Fruit fly (Drosophila melanogaster): ENCODE data around the gene CG13445.
A peak's percentile ranks its signal among the peaks of the same experiment; 100 is the strongest.

Gene CG13445

dm6 chr3L:15847655-15848054 lies 38.4 kb downstream of the CG13445 start (continued):
- TF ChIP-seq gem (tag; optimal IDR thresholded peaks at IDR 0.05) (peak; percentile 14), CG17361 (GFP tag; IDR thresholded peaks at IDR 0.05) (peak; percentile 55; the same call in 2 of the 3 replicates), CG8765 (GFP tag; IDR thresholded peaks at IDR 0.05) (0 out of 2 replicates have a peak, but pooled peaks have one; percentile 45), Stat92E (GFP tag; optimal IDR thresholded peaks at IDR 0.05) (no peak)

- TF ChIP-seq CG9609 (GFP tag; optimal IDR thresholded peaks at IDR 0.05), result no peak
- no peak for TF ChIP-seq unpg (GFP tag; optimal IDR thresholded peaks at IDR 0.05)
- TF ChIP-seq jing (GFP tag; optimal IDR thresholded peaks at IDR 0.05), result no peak
- no peak for TF ChIP-seq tup (GFP tag; optimal IDR thresholded peaks at IDR 0.05)
- TF ChIP-seq wor (GFP tag; IDR thresholded peaks at IDR 0.05), result no peak
- TF ChIP-seq Ets65A (GFP tag), result peak; percentile 7
- no peak for TF ChIP-seq D19A (tag; optimal IDR thresholded peaks at IDR 0.05)
- peak; percentile 56 for TF ChIP-seq Hr39 (optimal IDR thresholded peaks at IDR 0.05)
- no peak for TF ChIP-seq al (GFP tag; IDR thresholded peaks at IDR 0.05)
- no peak for TF ChIP-seq hbn (GFP tag; IDR thresholded peaks at IDR 0.05; ENCODE audit: partially characterized antibody)
Observed at dm6 chr3L:15856035-15856434, 46.8 kb downstream of the CG13445 start.
